Fruit fly (Drosophila melanogaster): ENCODE data around the gene CG3708.

dm6 chrX:951800-952199 is 21.9 kb upstream of the CG3708 start, which contains the start of gene CG3690:
- no peak for TF ChIP-seq cic (GFP tag; optimal IDR thresholded peaks at IDR 0.05)
- TF ChIP-seq bab1 (GFP tag; optimal IDR thresholded peaks at IDR 0.05) = no peak
- TF ChIP-seq kay (GFP tag; ENCODE audit: borderline replicate concordance) = no peak
- no peak for TF ChIP-seq tj (GFP tag; optimal IDR thresholded peaks at IDR 0.05)
- TF ChIP-seq toe (GFP tag; optimal IDR thresholded peaks at IDR 0.05) = no peak
